Worm (Caenorhabditis elegans): ENCODE data around the gene F11C7.6.

Gene F11C7.6

DNA sequence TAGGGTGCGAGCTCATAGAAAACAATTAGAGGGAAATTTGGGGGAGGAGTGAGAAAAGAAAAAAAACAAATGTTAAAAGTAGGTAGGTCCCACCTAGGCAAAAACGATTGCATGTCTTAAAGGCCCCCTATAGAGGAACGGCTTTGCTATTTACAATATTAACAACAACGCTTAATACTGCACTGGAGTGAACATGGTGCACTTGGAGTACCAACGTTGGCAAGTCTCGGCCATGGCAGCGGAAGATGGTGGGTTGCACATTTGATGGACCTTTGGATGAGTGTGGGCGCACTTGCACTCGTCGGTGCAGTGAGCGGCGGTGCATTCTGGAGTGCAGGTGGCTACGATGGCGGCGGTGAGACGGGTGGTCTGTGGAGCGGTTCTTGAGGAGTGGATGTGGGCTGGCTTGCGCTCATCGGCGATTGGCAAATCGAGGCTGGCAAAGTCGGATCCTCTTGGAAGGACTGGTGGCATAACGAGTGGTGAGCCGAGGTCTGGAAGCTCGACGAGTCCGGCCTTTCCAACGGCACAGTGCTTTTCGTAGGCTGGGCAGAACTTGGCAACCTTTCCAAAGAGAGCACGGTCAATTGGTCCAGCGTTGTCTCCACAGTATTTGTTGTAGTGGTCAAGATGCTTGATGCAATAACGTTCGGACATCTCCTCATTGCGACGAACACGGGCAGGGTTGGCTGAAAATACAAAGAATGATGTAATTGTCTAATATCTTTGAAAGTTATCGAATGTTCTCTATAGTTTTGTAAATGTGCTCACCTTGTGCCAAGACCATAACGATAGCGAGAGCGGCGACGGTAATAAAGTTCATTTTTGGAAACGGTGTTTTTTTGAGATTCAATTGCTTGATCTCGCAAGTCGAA is 19.5 kb downstream of the F11C7.6 start:
- TF ChIP-seq C38D4.7 (GFP tag; optimal IDR thresholded peaks at IDR 0.05) (no peak), sdc-2 (tag; optimal IDR thresholded peaks at IDR 0.05) (peak; percentile 4), ceh-24 (tag; optimal IDR thresholded peaks at IDR 0.05) (no peak), elt-4 (tag; optimal IDR thresholded peaks at IDR 0.05) (peak; percentile 31)

DNA sequence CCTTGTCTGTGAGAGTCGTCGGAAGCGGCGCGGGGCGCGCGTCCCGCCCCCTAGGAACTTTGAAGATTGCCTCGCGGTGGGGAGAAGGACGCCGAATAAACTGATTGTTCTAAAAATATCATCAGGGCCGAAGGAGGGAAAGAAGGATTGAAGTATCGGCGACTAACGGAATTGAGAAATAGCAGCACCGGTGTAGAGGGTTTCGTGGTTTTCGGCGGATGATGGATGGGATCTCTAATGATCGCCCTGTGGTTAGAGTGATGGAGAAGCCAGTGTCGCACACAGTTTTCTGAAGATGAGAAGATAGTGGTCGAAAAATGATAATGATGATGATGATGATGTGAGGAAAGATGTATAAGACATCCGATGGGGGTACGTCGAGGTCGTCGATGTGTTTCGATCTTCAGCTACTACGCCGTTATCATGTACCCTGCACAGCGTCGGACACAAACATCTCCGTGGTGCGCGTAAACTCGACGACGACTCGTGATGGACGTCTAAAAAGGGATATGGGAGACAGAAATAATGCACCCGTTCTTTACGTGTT is 20.2 kb downstream of the F11C7.6 start, which contains the start of gene osm-11:
Gene osm-11 (minus strand): TSS at position 51 of the 547 bp plus-strand sequence.
- TF ChIP-seq ama-1 (optimal IDR thresholded peaks at IDR 0.05), result no peak
- no peak for TF ChIP-seq mec-3 (tag; optimal IDR thresholded peaks at IDR 0.05; ENCODE audit: borderline replicate concordance)
- no peak for TF ChIP-seq nhr-11 (tag; optimal IDR thresholded peaks at IDR 0.05)
- TF ChIP-seq fkh-10 (GFP tag; optimal IDR thresholded peaks at IDR 0.05), result no peak
- no peak for TF ChIP-seq sox-2 (GFP tag; IDR thresholded peaks at IDR 0.05)
- no peak for TF ChIP-seq lin-11 (tag; optimal IDR thresholded peaks at IDR 0.05)
- no peak for TF ChIP-seq elt-2 (tag; optimal IDR thresholded peaks at IDR 0.05)
- no peak for TF ChIP-seq pha-2 (tag; optimal IDR thresholded peaks at IDR 0.05)
- no peak for TF ChIP-seq nfya-1 (tag; optimal IDR thresholded peaks at IDR 0.05)
- TF ChIP-seq unc-55 (GFP tag; optimal IDR thresholded peaks at IDR 0.05), result no peak
- TF ChIP-seq fax-1 (tag; optimal IDR thresholded peaks at IDR 0.05), result no peak
- TF ChIP-seq hlh-6 (tag; optimal IDR thresholded peaks at IDR 0.05), result no peak
- no peak for TF ChIP-seq fkh-6 (tag; optimal IDR thresholded peaks at IDR 0.05)
- no peak for TF ChIP-seq unc-42 (tag; optimal IDR thresholded peaks at IDR 0.05)
- TF ChIP-seq sox-4 (tag; optimal IDR thresholded peaks at IDR 0.05), result no peak
- no peak for TF ChIP-seq ceh-19 (GFP tag; optimal IDR thresholded peaks at IDR 0.05)
- no peak for TF ChIP-seq npax-4 (tag; optimal IDR thresholded peaks at IDR 0.05)
- no peak for TF ChIP-seq unc-3 (GFP tag; conservative IDR thresholded peaks at IDR 0.05)
- no peak for TF ChIP-seq unc-3 (tag; optimal IDR thresholded peaks at IDR 0.05)
- TF ChIP-seq tbx-2 (tag; optimal IDR thresholded peaks at IDR 0.05), result no peak
- no peak for TF ChIP-seq hlh-15 (tag; optimal IDR thresholded peaks at IDR 0.05)

DNA sequence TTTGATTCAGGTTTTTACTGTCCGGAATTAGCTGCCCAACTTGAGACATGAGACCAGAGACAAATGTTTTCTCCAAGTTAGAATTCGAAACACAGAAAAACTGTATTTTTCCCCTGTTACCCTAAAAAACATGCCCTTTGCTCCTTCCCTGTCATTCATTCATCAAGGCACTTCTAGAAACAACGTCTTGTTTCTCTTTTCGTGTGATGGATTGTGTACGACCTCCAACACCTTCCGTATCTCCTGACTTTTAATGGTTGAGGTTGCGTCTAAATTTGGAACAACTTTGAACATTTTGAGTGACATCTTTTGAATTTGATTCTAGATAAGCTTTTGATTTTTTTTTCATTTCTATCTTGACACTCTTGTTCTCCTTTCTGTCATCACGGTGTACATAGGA is 21.2 kb downstream of the F11C7.6 start:
- TF ChIP-seq ref-2 (tag; optimal IDR thresholded peaks at IDR 0.05), result no peak
- no peak for TF ChIP-seq ets-4 (tag; optimal IDR thresholded peaks at IDR 0.05)

DNA sequence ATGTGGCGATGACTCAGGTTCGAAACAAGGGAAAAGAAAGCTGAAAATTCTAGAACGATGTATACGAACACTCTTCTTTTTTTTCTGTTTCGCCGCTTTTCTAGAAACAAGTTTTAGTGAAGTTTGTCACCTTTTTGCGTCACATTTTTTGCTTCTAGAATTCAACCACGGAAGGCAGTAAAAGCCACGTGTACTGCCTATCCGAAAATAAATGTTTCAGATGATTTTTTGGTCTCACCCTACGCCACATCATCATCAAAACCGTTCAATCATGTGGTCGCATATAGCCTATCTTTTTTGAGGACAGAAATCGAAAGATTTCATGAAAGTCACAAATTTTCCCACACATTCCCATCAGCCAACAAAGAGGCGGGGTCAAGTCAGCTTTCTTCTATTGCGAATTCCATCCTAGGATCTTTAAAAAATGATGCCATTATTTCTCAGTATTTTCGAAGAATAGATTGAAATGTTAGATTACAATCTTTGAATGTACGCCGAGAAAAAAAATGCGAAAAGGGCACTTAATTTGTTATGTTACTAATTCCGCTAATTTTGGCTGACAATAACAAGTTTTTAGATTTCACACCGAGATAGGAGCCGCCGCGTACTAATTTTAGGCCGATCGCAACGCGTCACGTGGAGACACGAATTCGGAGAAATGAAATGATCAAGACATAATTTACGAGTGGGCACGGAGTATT is 22.7 kb downstream of the F11C7.6 start:
- TF ChIP-seq mec-3 (tag; optimal IDR thresholded peaks at IDR 0.05; ENCODE audit: borderline replicate concordance), result no peak
- no peak for TF ChIP-seq pha-4 (tag; optimal IDR thresholded peaks at IDR 0.05)
- no peak for TF ChIP-seq ceh-34 (tag; optimal IDR thresholded peaks at IDR 0.05)
- no peak for TF ChIP-seq fkh-10 (GFP tag; optimal IDR thresholded peaks at IDR 0.05)
- no peak for TF ChIP-seq ceh-14 (tag; optimal IDR thresholded peaks at IDR 0.05)
- TF ChIP-seq ama-1 (optimal IDR thresholded peaks at IDR 0.05), result no peak
- no peak for TF ChIP-seq sox-4 (tag; optimal IDR thresholded peaks at IDR 0.05)
- no peak for TF ChIP-seq dmd-4 (tag; optimal IDR thresholded peaks at IDR 0.05; ENCODE audit: borderline replicate concordance)
- no peak for TF ChIP-seq fax-1 (tag; optimal IDR thresholded peaks at IDR 0.05)
- TF ChIP-seq unc-55 (GFP tag; optimal IDR thresholded peaks at IDR 0.05), result no peak
- TF ChIP-seq fkh-6 (tag; optimal IDR thresholded peaks at IDR 0.05), result no peak
- no peak for TF ChIP-seq unc-42 (tag; optimal IDR thresholded peaks at IDR 0.05)
- TF ChIP-seq odd-2 (tag; optimal IDR thresholded peaks at IDR 0.05), result no peak
- TF ChIP-seq lin-11 (tag; optimal IDR thresholded peaks at IDR 0.05), result no peak
- TF ChIP-seq pax-1 (tag; optimal IDR thresholded peaks at IDR 0.05), result no peak
- TF ChIP-seq madf-2 (tag; optimal IDR thresholded peaks at IDR 0.05), result no peak
- TF ChIP-seq K09A11.1 (tag; optimal IDR thresholded peaks at IDR 0.05; ENCODE audit: insufficient read depth), result no peak
